Fruit fly (Drosophila melanogaster): ENCODE data around the gene Pten.

The Pten gene

dm6 chr2L:10299810-10300147 is 38.9 kb upstream of the Pten start, which contains the start of gene CYLD (continued):
- no peak for TF ChIP-seq Hmr (GFP tag; optimal IDR thresholded peaks at IDR 0.05)
- TF ChIP-seq CG6654 (GFP tag; optimal IDR thresholded peaks at IDR 0.05), result no peak
- TF ChIP-seq sens (GFP tag), result peak; percentile 96
- peak; percentile 19 for TF ChIP-seq CG31388 (GFP tag; optimal IDR thresholded peaks at IDR 0.05)
- no peak for TF ChIP-seq CG6175 (GFP tag; IDR thresholded peaks at IDR 0.05)
- TF ChIP-seq fd102C (GFP tag; optimal IDR thresholded peaks at IDR 0.05), result no peak
- no peak; the same call in 1 of the 2 replicates for TF ChIP-seq CG13287 (GFP tag; IDR thresholded peaks at IDR 0.05; ENCODE audit: partially characterized antibody)
- peak; percentile 78 for TF ChIP-seq Blimp-1 (GFP tag; optimal IDR thresholded peaks at IDR 0.05)
- TF ChIP-seq CG4730 (GFP tag; IDR thresholded peaks at IDR 0.05), result no peak
- no peak for TF ChIP-seq CG18599 (GFP tag; optimal IDR thresholded peaks at IDR 0.05)
- TF ChIP-seq ken (GFP tag; IDR thresholded peaks at IDR 0.05), result no peak; the same call in 2 of the 3 replicates
- TF ChIP-seq pb (GFP tag; optimal IDR thresholded peaks at IDR 0.05), result no peak
- TF ChIP-seq eve (GFP tag; optimal IDR thresholded peaks at IDR 0.05), result no peak
- TF ChIP-seq CG12155 (GFP tag; optimal IDR thresholded peaks at IDR 0.05), result peak; percentile 41
- TF ChIP-seq odd (GFP tag; optimal IDR thresholded peaks at IDR 0.05), result peak; percentile 70
- peak; percentile 76 for TF ChIP-seq Meics (GFP tag; optimal IDR thresholded peaks at IDR 0.05)
- peak; percentile 61 for TF ChIP-seq CG10147 (GFP tag; optimal IDR thresholded peaks at IDR 0.05)
- no peak for TF ChIP-seq CG7928 (GFP tag; optimal IDR thresholded peaks at IDR 0.05)
- no peak for TF ChIP-seq sens-2 (GFP tag; IDR thresholded peaks at IDR 0.05)
- peak; percentile 75 for TF ChIP-seq CG14710 (tag; optimal IDR thresholded peaks at IDR 0.05)
- TF ChIP-seq NK7.1 (GFP tag; optimal IDR thresholded peaks at IDR 0.05), result no peak
- no peak for TF ChIP-seq peb (GFP tag; IDR thresholded peaks at IDR 0.05)
- peak; percentile 35 for TF ChIP-seq CG3838 (GFP tag; optimal IDR thresholded peaks at IDR 0.05)
- TF ChIP-seq dan (GFP tag; IDR thresholded peaks at IDR 0.05), result no peak
- TF ChIP-seq Rfx (GFP tag; IDR thresholded peaks at IDR 0.05), result peak; percentile 74; the same call in 1 of the 2 replicates
- no peak for TF ChIP-seq HLHmδ (GFP tag; optimal IDR thresholded peaks at IDR 0.05)
- no peak for TF ChIP-seq GATAe (GFP tag; conservative IDR thresholded peaks at IDR 0.05)
- no peak for TF ChIP-seq CG10543 (GFP tag; optimal IDR thresholded peaks at IDR 0.05)
- TF ChIP-seq slp2 (GFP tag; optimal IDR thresholded peaks at IDR 0.05), result no peak
- no peak for TF ChIP-seq da (GFP tag; optimal IDR thresholded peaks at IDR 0.05)
- TF ChIP-seq CG18619 (GFP tag; optimal IDR thresholded peaks at IDR 0.05), result peak; percentile 35
- TF ChIP-seq HmgZ (tag; optimal IDR thresholded peaks at IDR 0.05), result peak; percentile 42
- TF ChIP-seq CG42726 (GFP tag; IDR thresholded peaks at IDR 0.05; ENCODE audit: partially characterized antibody), result no peak
- TF ChIP-seq ttk (GFP tag; IDR thresholded peaks at IDR 0.05), result no peak
- no peak for TF ChIP-seq jigr1 (GFP tag; IDR thresholded peaks at IDR 0.05)
- TF ChIP-seq Six4 (GFP tag; optimal IDR thresholded peaks at IDR 0.05), result peak; percentile 63
- no peak for TF ChIP-seq ato (GFP tag; IDR thresholded peaks at IDR 0.05; ENCODE audit: partially characterized antibody)
- no peak for TF ChIP-seq psq (GFP tag; optimal IDR thresholded peaks at IDR 0.05)
- TF ChIP-seq vnd (GFP tag; IDR thresholded peaks at IDR 0.05; ENCODE audit: partially characterized antibody), result no peak
- no peak; the same call in 1 of the 2 replicates for TF ChIP-seq Ptx1 (GFP tag; IDR thresholded peaks at IDR 0.05)
- TF ChIP-seq B-H1 (GFP tag; IDR thresholded peaks at IDR 0.05), result peak; percentile 61; the same call in 1 of the 3 replicates
- TF ChIP-seq danr (GFP tag; IDR thresholded peaks at IDR 0.05), result no peak
- TF ChIP-seq CG43689 (GFP tag; IDR thresholded peaks at IDR 0.05), result no peak
- no peak for TF ChIP-seq C15 (GFP tag; IDR thresholded peaks at IDR 0.05)
- no peak for TF ChIP-seq CG11723 (GFP tag; optimal IDR thresholded peaks at IDR 0.05)
- TF ChIP-seq pnt (GFP tag; optimal IDR thresholded peaks at IDR 0.05), result peak; percentile 2
- peak; percentile 58 for TF ChIP-seq ind (GFP tag; optimal IDR thresholded peaks at IDR 0.05)
- peak; percentile 83 for TF ChIP-seq CG18262 (tag; optimal IDR thresholded peaks at IDR 0.05)
- no peak for TF ChIP-seq Lim3 (GFP tag; IDR thresholded peaks at IDR 0.05)
- TF ChIP-seq ap (GFP tag; IDR thresholded peaks at IDR 0.05), result no peak; the same call in 1 of the 2 replicates
- TF ChIP-seq Xbp1 (GFP tag; optimal IDR thresholded peaks at IDR 0.05), result peak; percentile 77
- TF ChIP-seq CG6254 (GFP tag; optimal IDR thresholded peaks at IDR 0.05), result peak; percentile 21
